Worm (Caenorhabditis elegans) whole organism, L1 larva: ENCODE measurements around the gene cdc-73.

ENCODE experiments used
- C04F5.9 ChIP-seq: sonication (generic microtip); optimal IDR thresholded peaks from 2 replicates; lab custom pipeline; 2016; ENCODE audit warnings: missing genetic modification characterization, missing compliant biosample characterization
- C34B4.2 ChIP-seq: sonication (generic microtip); optimal IDR thresholded peaks from 2 replicates; lab custom pipeline; 2017; ENCODE audit warnings: mild to moderate bottlenecking, missing genetic modification characterization, missing compliant biosample characterization
- aha-1 ChIP-seq: fragments of 150-350 bp; optimal IDR thresholded peaks from 2 replicates; lab custom pipeline; 2014; ENCODE audit warnings: missing biosample characterization, missing genetic modification characterization
- blmp-1 ChIP-seq: fragments of 150-350 bp; optimal IDR thresholded peaks from 2 replicates; lab custom pipeline; 2014; ENCODE audit warnings: missing biosample characterization, missing genetic modification characterization
- ceh-8 ChIP-seq: fragments of 200-800 bp; sonication (Bioruptor generic); optimal IDR thresholded peaks from 2 replicates; lab custom pipeline; 2018; ENCODE audit warnings: mild to moderate bottlenecking, missing genetic modification characterization, moderate library complexity, missing compliant biosample characterization
- ceh-82 ChIP-seq, 3 experiments: fragments of 150-350 bp in 1 of 3; sonication (generic microtip) in 2 of 3; optimal IDR thresholded peaks; 2 replicates each; lab custom pipeline; 2014 to 2017; ENCODE audit warnings: missing biosample characterization in 3 of 3, missing genetic modification characterization in 3 of 3
- ceh-90 ChIP-seq: sonication (generic microtip); optimal IDR thresholded peaks from 2 replicates; lab custom pipeline; 2016; ENCODE audit warnings: missing genetic modification characterization, missing compliant biosample characterization
- ces-1 ChIP-seq: fragments of 150-350 bp; optimal IDR thresholded peaks from 2 replicates; lab custom pipeline; 2014; ENCODE audit warnings: missing biosample characterization, missing genetic modification reagents, missing genetic modification characterization
- dsc-1 ChIP-seq: sonication (generic microtip); optimal IDR thresholded peaks from 2 replicates; lab custom pipeline; 2016; ENCODE audit warnings: mild to moderate bottlenecking, missing genetic modification characterization, missing compliant biosample characterization
- efl-1 ChIP-seq, 4 experiments: fragments of 150-350 bp; optimal IDR thresholded peaks in 3 of 4; peaks in 1 of 4; 1 replicate in 1 of 4; 2 replicates in 3 of 4; lab custom pipeline; 2014; ENCODE audit warnings: missing biosample characterization in 2 of 4, missing genetic modification characterization in 2 of 4, missing genetic modification reagents in 2 of 4
- egl-13 ChIP-seq: sonication (generic microtip); optimal IDR thresholded peaks from 2 replicates; lab custom pipeline; 2016; ENCODE audit warnings: missing genotype, missing genetic modification reagents, missing genetic modification characterization, missing compliant biosample characterization
- elt-2 ChIP-seq: sonication (generic microtip); optimal IDR thresholded peaks from 2 replicates; lab custom pipeline; 2016; ENCODE audit warnings: missing genetic modification characterization, mild to moderate bottlenecking, inconsistent platforms, missing compliant biosample characterization, missing genetic modification reagents
- fkh-10 ChIP-seq: sonication (generic microtip); optimal IDR thresholded peaks from 2 replicates; lab custom pipeline; 2017; ENCODE audit warnings: missing biosample characterization, missing genetic modification reagents, missing genetic modification characterization
- fkh-4 ChIP-seq: sonication (generic microtip); optimal IDR thresholded peaks from 2 replicates; lab custom pipeline; 2016; ENCODE audit warnings: missing compliant biosample characterization, missing genetic modification characterization, borderline replicate concordance
- fkh-8 ChIP-seq: sonication (generic microtip); optimal IDR thresholded peaks from 2 replicates; lab custom pipeline; 2016; ENCODE audit warnings: mild to moderate bottlenecking, missing genetic modification characterization, missing compliant biosample characterization
- hlh-17 ChIP-seq: fragments of 200-800 bp; sonication (Bioruptor generic); optimal IDR thresholded peaks from 2 replicates; lab custom pipeline; 2018; ENCODE audit warnings: missing genetic modification characterization, mild to moderate bottlenecking, missing compliant biosample characterization, moderate library complexity, borderline replicate concordance
- lin-13 ChIP-seq: fragments of 150-350 bp; optimal IDR thresholded peaks from 2 replicates; lab custom pipeline; 2014; ENCODE audit warnings: missing biosample characterization, missing genetic modification reagents, missing genetic modification characterization
- lin-15B ChIP-seq: fragments of 150-350 bp; sonication (generic microtip); optimal IDR thresholded peaks from 3 replicates; lab custom pipeline; 2014; ENCODE audit warnings: missing biosample characterization, missing genetic modification characterization
- lin-39 ChIP-seq: fragments of 150-350 bp; optimal IDR thresholded peaks from 2 replicates; lab custom pipeline; 2014; ENCODE audit warnings: missing biosample characterization, missing genetic modification reagents, missing genetic modification characterization
- lir-3 ChIP-seq: sonication (generic microtip); optimal IDR thresholded peaks from 2 replicates; lab custom pipeline; 2016; ENCODE audit warnings: mild to moderate bottlenecking, missing genetic modification characterization, moderate library complexity, missing compliant biosample characterization; ENCODE audit not compliant: poor library complexity
- mef-2 ChIP-seq: fragments of 150-350 bp; optimal IDR thresholded peaks from 2 replicates; lab custom pipeline; 2014; ENCODE audit warnings: missing biosample characterization, missing genetic modification characterization
- mep-1 ChIP-seq: fragments of 150-350 bp; optimal IDR thresholded peaks from 2 replicates; lab custom pipeline; 2014; ENCODE audit warnings: missing biosample characterization, missing genetic modification characterization
- nhr-19 ChIP-seq: fragments of 200-800 bp; sonication (Bioruptor generic); conservative IDR thresholded peaks from 2 replicates; pipeline ENCODE4 v1.3.6; 2022; ENCODE audit warnings: missing genetic modification characterization, missing compliant biosample characterization
- nhr-20 ChIP-seq: sonication (generic microtip); optimal IDR thresholded peaks from 2 replicates; lab custom pipeline; 2016; ENCODE audit warnings: mild to moderate bottlenecking, missing genetic modification characterization, missing compliant biosample characterization
- nhr-237 ChIP-seq: fragments of 150-350 bp; optimal IDR thresholded peaks from 2 replicates; lab custom pipeline; 2014; ENCODE audit warnings: missing biosample characterization, missing genetic modification characterization
- nhr-76 ChIP-seq: sonication (generic microtip); optimal IDR thresholded peaks from 2 replicates; lab custom pipeline; 2017; ENCODE audit warnings: missing biosample characterization, missing genetic modification characterization
- nhr-84 ChIP-seq: sonication (generic microtip); optimal IDR thresholded peaks from 2 replicates; lab custom pipeline; 2017; ENCODE audit warnings: missing biosample characterization, missing genetic modification characterization
- nhr-85 ChIP-seq: sonication (generic microtip); peaks from one replicate; lab custom pipeline; 2016; ENCODE audit warnings: missing genetic modification characterization, inconsistent platforms, missing compliant biosample characterization
- nhr-90 ChIP-seq: sonication (generic microtip); optimal IDR thresholded peaks from 2 replicates; lab custom pipeline; 2016; ENCODE audit warnings: mild to moderate bottlenecking, missing genetic modification characterization, missing compliant biosample characterization; ENCODE audit not compliant: poor library complexity
- pag-3 ChIP-seq: sonication (generic microtip); optimal IDR thresholded peaks from 2 replicates; lab custom pipeline; 2017; ENCODE audit warnings: missing genetic modification characterization, mild to moderate bottlenecking, missing compliant biosample characterization, antibody characterized with exemption, borderline replicate concordance; ENCODE audit not compliant: insufficient read depth
- pqm-1 ChIP-seq: sonication (generic microtip); optimal IDR thresholded peaks from 3 replicates; lab custom pipeline; 2017; ENCODE audit warnings: missing biosample characterization, missing genetic modification characterization
- skn-1 ChIP-seq: fragments of 150-350 bp; optimal IDR thresholded peaks from 2 replicates; lab custom pipeline; 2014; ENCODE audit warnings: missing biosample characterization, missing genetic modification characterization
- snpc-4 ChIP-seq: fragments of 150-350 bp; optimal IDR thresholded peaks from 2 replicates; lab custom pipeline; 2014; ENCODE audit warnings: missing biosample characterization, missing genetic modification characterization
- sox-4 ChIP-seq: sonication (generic microtip); optimal IDR thresholded peaks from 2 replicates; lab custom pipeline; 2016; ENCODE audit warnings: missing genetic modification characterization, missing compliant biosample characterization
- sup-37 ChIP-seq: fragments of 200-800 bp; sonication (Bioruptor generic); optimal IDR thresholded peaks from 2 replicates; lab custom pipeline; 2018; ENCODE audit warnings: mild to moderate bottlenecking, missing genetic modification characterization, missing compliant biosample characterization
- swsn-7 ChIP-seq: sonication (generic microtip); optimal IDR thresholded peaks from 2 replicates; lab custom pipeline; 2016; ENCODE audit warnings: missing genetic modification characterization, missing compliant biosample characterization
- tbx-2 ChIP-seq: sonication (generic microtip); optimal IDR thresholded peaks from 2 replicates; lab custom pipeline; 2016; ENCODE audit warnings: missing genetic modification characterization, missing compliant biosample characterization
- unc-30 ChIP-seq: sonication (generic microtip); optimal IDR thresholded peaks from 2 replicates; lab custom pipeline; 2017; ENCODE audit warnings: missing biosample characterization, missing genetic modification characterization
- unc-62 ChIP-seq: fragments of 150-350 bp; optimal IDR thresholded peaks from 2 replicates; lab custom pipeline; 2014; ENCODE audit warnings: missing biosample characterization, missing genetic modification reagents, missing genetic modification characterization
- unc-98 ChIP-seq: fragments of 200-800 bp; sonication (Bioruptor generic); IDR thresholded peaks from 2 replicates; pipeline ENCODE4 v1.3.6; 2022; ENCODE audit warnings: missing genetic modification characterization, missing compliant biosample characterization
- vab-15 ChIP-seq: sonication (generic microtip); optimal IDR thresholded peaks from 2 replicates; lab custom pipeline; 2017; ENCODE audit warnings: missing genotype, mild to moderate bottlenecking, missing genetic modification characterization, missing compliant biosample characterization
- ztf-11 ChIP-seq, 2 experiments: sonication (generic microtip); optimal IDR thresholded peaks; 2 replicates each; lab custom pipeline; 2016 to 2017; ENCODE audit warnings: missing genetic modification characterization in 2 of 2, missing biosample characterization in 1 of 2, missing compliant biosample characterization in 1 of 2

The cdc-73 gene

DNA sequence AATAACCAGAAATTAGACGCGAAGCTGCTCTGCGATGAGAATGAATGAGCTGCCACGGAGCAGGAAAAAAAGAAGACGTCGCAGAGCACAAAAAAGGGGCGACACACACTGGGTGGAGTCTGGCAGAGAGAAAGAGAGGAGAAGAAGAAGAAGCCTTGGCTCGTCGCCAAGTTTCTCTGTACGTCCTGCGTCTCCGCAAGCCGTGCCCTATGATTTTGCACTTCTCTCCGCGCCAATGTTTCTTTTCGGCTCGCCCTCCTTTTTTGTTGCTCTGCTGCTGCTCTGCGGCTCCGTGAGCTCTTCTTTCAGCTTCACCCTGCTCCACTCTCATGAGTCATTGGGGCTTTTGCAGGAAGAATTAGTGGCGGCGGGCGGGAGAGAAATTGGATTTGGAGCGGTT lies 7.5 kb upstream of the cdc-73 start, which contains the start of gene hlh-30 (continued):
- TF ChIP-seq hlh-17 (GFP tag; lab: Kevin White, UChicago), result no peak
- no peak for TF ChIP-seq ceh-90 (tag; lab: Kevin White, UChicago)

DNA sequence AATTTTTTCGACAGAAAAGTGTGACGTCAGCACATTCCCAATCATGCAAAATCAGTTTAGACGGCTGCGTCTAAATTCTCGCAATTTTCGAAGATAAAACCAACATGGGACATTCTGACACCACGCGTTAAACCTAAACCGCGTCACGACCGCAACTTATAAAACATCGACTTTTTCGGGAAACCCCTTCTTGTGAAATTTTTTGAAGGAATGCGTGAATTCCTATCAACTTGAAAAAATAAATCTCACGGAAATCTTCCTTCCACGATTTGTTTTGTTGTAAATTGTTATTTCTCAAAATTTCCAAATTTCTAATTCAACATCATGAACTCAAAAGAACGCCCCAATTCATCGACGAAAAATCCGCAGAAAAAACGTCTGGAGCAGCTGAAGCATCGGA lies 2.4 kb upstream of the cdc-73 start, which contains the start of gene F35F11.2:
Gene F35F11.2, plus strand, starts transcription at position 301 of the 400 bp plus-strand sequence.
- TF ChIP-seq fkh-4 (tag; lab: Kevin White, UChicago) (no peak), skn-1 (tag; lab: Kevin White, UChicago) (no peak), fkh-10 (GFP tag; lab: Kevin White, UChicago) (no peak), mep-1 (tag; lab: Kevin White, UChicago) (no peak), nhr-237 (tag; lab: Kevin White, UChicago) (no peak), nhr-84 (tag; lab: Kevin White, UChicago) (no peak), sup-37 (GFP tag; lab: Kevin White, UChicago) (no peak), elt-2 (tag; lab: Kevin White, UChicago) (no peak), C04F5.9 (no peak), ceh-90 (tag; lab: Kevin White, UChicago) (no peak), pag-3 (tag; lab: Kevin White, UChicago) (no peak), nhr-19 (GFP tag; lab: Robert Waterston, UW) (no peak), sox-4 (tag; lab: Kevin White, UChicago) (no peak), snpc-4 (no peak), ztf-11 (tag; optimal IDR thresholded peaks at IDR 0.05; lab: Kevin White, UChicago) (no peak), pqm-1 (no peak)
- TF ChIP-seq, all 84 proteins: peak for 0

DNA sequence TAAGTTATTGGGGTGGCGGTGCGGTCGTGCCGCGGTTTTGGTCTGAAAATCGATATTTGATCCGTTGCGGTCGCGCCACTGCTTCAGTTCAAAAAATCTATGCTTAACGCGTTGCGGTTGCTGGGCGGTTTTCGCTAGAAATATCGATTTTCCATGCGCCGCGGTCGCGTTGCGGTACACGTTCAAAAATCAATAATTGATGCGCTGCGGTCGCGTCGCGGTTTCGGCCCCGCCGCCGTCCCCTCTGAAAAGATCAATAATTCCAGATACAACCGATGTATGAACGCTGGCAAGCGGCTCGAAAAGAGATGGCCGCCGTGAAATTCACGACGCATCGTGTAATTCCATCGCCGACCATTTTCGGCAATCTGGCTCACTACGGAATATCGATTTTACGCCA lies 1.4 kb upstream of the cdc-73 start:
- no peak for TF ChIP-seq vab-15 (tag; lab: Kevin White, UChicago)
- no peak for TF ChIP-seq efl-1 (optimal IDR thresholded peaks at IDR 0.05; lab: Kevin White, UChicago)
- peak in 1 of 2 experiments; percentile 72 for TF ChIP-seq efl-1 (GFP tag; optimal IDR thresholded peaks at IDR 0.05 in 1 of 2; lab: Kevin White, UChicago)

DNA sequence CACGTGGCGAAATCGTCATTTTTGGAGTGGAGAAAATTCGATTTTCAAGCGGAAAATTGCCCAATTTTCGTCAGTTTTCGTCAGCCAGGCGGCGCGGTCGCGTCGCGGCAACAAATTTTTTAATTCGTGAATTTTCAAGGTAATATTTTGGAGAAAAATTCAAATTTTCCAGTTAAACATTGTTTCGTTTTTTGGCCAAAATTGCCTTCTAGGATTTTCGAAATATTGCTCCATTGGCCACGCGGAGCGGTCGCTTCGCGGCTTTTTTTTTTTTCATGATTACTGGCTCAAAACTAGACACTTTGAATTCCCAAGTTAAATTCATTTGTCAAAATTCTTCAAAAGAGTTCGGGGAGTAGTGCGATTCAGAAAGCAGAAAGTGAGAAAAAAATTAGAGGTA lies 5.3 kb downstream of the cdc-73 start:
- TF ChIP-seq nhr-20 (no peak), nhr-85 (peak; percentile 3), efl-1 (optimal IDR thresholded peaks at IDR 0.05; lab: Kevin White, UChicago) (no peak), efl-1 (GFP tag; optimal IDR thresholded peaks at IDR 0.05 in 1 of 2; lab: Kevin White, UChicago) (peak in 1 of 2 experiments; percentile 13)

DNA sequence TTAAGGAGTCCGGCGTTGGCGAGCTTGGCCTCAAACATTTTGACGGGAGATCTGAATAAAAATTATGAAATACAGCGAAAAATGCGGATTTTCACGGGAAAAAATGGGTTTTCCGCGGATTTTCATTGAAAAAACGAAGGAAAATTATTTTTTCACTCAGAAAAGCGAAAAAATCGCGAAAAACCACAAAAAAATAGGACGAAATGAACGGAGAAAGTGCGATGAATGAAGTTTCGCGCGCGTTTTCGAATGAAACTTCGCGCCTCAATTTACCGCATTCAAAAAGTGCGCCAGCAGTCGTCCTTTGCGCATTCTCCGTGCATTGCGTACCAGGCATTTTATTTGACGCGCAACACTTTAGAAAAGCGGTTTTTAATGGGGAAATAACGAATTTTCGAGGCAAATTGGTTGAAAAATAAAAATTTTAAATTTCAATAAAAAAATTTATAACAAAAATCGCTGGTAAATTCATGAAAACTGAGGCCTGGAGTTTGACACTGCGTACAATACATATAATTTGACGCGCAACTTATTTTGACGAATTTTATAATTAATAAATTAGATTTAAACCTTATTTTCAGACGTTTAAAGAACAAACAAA lies 7.1 kb downstream of the cdc-73 start, which contains the start of gene pcn-1:
Gene pcn-1, minus strand, starts transcription at position 51 of the 601 bp plus-strand sequence.
- TF ChIP-seq dsc-1 (tag; lab: Kevin White, UChicago), result peak; percentile 98
- TF ChIP-seq nhr-84 (tag; lab: Kevin White, UChicago), result no peak
- TF ChIP-seq tbx-2, result peak; percentile 99
- TF ChIP-seq ceh-8, result peak; percentile 95
- TF ChIP-seq fkh-4 (tag; lab: Kevin White, UChicago), result peak; percentile 91
- TF ChIP-seq unc-62 (GFP tag; lab: Kevin White, UChicago), result peak; percentile 38
- no peak for TF ChIP-seq ces-1 (GFP tag; lab: Kevin White, UChicago)
- peak; percentile 91 for TF ChIP-seq lin-15B (tag; lab: Kevin White, UChicago)
- peak; percentile 93 to 95 (median 93) for TF ChIP-seq ceh-82 (tag; optimal IDR thresholded peaks at IDR 0.05; lab: Kevin White, UChicago)
- TF ChIP-seq blmp-1 (tag; lab: Kevin White, UChicago), result peak; percentile 77
- TF ChIP-seq unc-30 (tag; lab: Kevin White, UChicago), result no peak
- peak; percentile 99 for TF ChIP-seq mep-1 (tag; lab: Kevin White, UChicago)
- peak; percentile 96 for TF ChIP-seq sup-37 (GFP tag; lab: Kevin White, UChicago)
- TF ChIP-seq fkh-8 (tag; lab: Kevin White, UChicago), result peak; percentile 97
- TF ChIP-seq aha-1 (tag; lab: Kevin White, UChicago), result peak; percentile 39
- TF ChIP-seq mef-2, result peak; percentile 46
- TF ChIP-seq nhr-76 (tag; lab: Kevin White, UChicago), result peak; percentile 57
- TF ChIP-seq swsn-7 (tag; lab: Kevin White, UChicago), result peak; percentile 98
- peak; percentile 98 for TF ChIP-seq egl-13 (tag; lab: Kevin White, UChicago)
- peak; percentile 99 for TF ChIP-seq nhr-85
- peak; percentile 93 for TF ChIP-seq elt-2 (tag; lab: Kevin White, UChicago)
- TF ChIP-seq C34B4.2 (tag; lab: Kevin White, UChicago), result peak; percentile 80
- peak; percentile 68 to 94 for TF ChIP-seq ztf-11 (tag; optimal IDR thresholded peaks at IDR 0.05; lab: Kevin White, UChicago)
- TF ChIP-seq nhr-90 (tag; lab: Kevin White, UChicago), result peak; percentile 98
- peak; percentile 93 for TF ChIP-seq unc-98
- no peak for TF ChIP-seq lir-3 (tag; lab: Kevin White, UChicago)
- peak; percentile 90 for TF ChIP-seq lin-39 (tag; lab: Kevin White, UChicago)
- peak; percentile 92 for TF ChIP-seq lin-13 (GFP tag; lab: Kevin White, UChicago)
- peak; percentile 75 for TF ChIP-seq ceh-90 (tag; lab: Kevin White, UChicago)
